Fruit fly (Drosophila melanogaster) whole organism, embryonic: ENCODE measurements around the gene fry.

Experiments used
- Ada2b ChIP-seq: fragments of 200-800 bp; sonication (Bioruptor generic); IDR thresholded peaks from 2 replicates; pipeline ENCODE4 v1.3.6; 2022; ENCODE audit warnings: missing biosample characterization, missing genetic modification characterization
- Aef1 ChIP-seq: fragments of 200-800 bp; sonication (Bioruptor generic); IDR thresholded peaks from 3 replicates; pipeline ENCODE4 v1.3.6; 2022; ENCODE audit warnings: missing biosample characterization, missing genetic modification characterization
- Bdp1 ChIP-seq: fragments of 200-800 bp; sonication (Bioruptor generic); optimal IDR thresholded peaks from 3 replicates; lab custom pipeline; 2016; ENCODE audit warnings: missing biosample characterization, missing genetic modification characterization
- CG10431 ChIP-seq: fragments of 200-800 bp; sonication (Bioruptor generic); optimal IDR thresholded peaks from 3 replicates; lab custom pipeline; 2018; ENCODE audit warnings: missing biosample characterization, mild to moderate bottlenecking, missing genetic modification characterization
- CG10959 ChIP-seq: fragments of 200-800 bp; sonication (Bioruptor generic); IDR thresholded peaks from 2 replicates; pipeline ENCODE4 v1.3.6; 2022; ENCODE audit warnings: missing biosample characterization, missing genetic modification characterization
- CG12219 ChIP-seq: fragments of 200-800 bp; sonication (Bioruptor generic); optimal IDR thresholded peaks from 3 replicates; lab custom pipeline; 2018; ENCODE audit warnings: missing biosample characterization, mild to moderate bottlenecking, missing genetic modification characterization
- CG12769 ChIP-seq: fragments of 200-800 bp; sonication (Bioruptor generic); optimal IDR thresholded peaks from 2 replicates; lab custom pipeline; 2019; ENCODE audit warnings: missing biosample characterization, mild to moderate bottlenecking, missing genetic modification characterization, moderate library complexity
- CG15011 ChIP-seq: fragments of 200-800 bp; sonication (Bioruptor generic); optimal IDR thresholded peaks from 3 replicates; lab custom pipeline; 2018; ENCODE audit warnings: missing biosample characterization, mild to moderate bottlenecking, missing genetic modification characterization
- CG15269 ChIP-seq: fragments of 200-800 bp; sonication (Bioruptor generic); optimal IDR thresholded peaks from 2 replicates; lab custom pipeline; 2018; ENCODE audit warnings: missing biosample characterization, mild to moderate bottlenecking, missing genetic modification characterization, moderate library complexity
- CG18599 ChIP-seq: fragments of 200-800 bp; sonication (Bioruptor generic); optimal IDR thresholded peaks from 3 replicates; lab custom pipeline; 2017; ENCODE audit warnings: missing biosample characterization, missing genetic modification characterization, mild to moderate bottlenecking, moderate library complexity, missing genetic modification reagents
- CG18619 ChIP-seq: fragments of 200-800 bp; sonication (Bioruptor generic); optimal IDR thresholded peaks from 3 replicates; lab custom pipeline; 2017; ENCODE audit warnings: missing biosample characterization, mild to moderate bottlenecking, missing genetic modification characterization
- CG31365 ChIP-seq: fragments of 200-800 bp; sonication (Bioruptor generic); optimal IDR thresholded peaks from 2 replicates; lab custom pipeline; 2018; ENCODE audit warnings: missing biosample characterization, mild to moderate bottlenecking, missing genetic modification characterization
- CG32532 ChIP-seq: fragments of 200-800 bp; sonication (Bioruptor generic); IDR thresholded peaks from 2 replicates; pipeline ENCODE4 v1.3.6; 2022; ENCODE audit warnings: missing biosample characterization, missing genetic modification characterization
- CG3281 ChIP-seq: fragments of 200-800 bp; sonication (Bioruptor generic); optimal IDR thresholded peaks from 3 replicates; lab custom pipeline; 2017; ENCODE audit warnings: missing biosample characterization, mild to moderate bottlenecking, missing genetic modification characterization
- CG4328 ChIP-seq: fragments of 200-800 bp; sonication (Bioruptor generic); optimal IDR thresholded peaks from 3 replicates; lab custom pipeline; 2017; ENCODE audit warnings: missing biosample characterization, missing genetic modification reagents, missing genetic modification characterization
- CG4820 ChIP-seq: fragments of 200-800 bp; sonication (Bioruptor generic); optimal IDR thresholded peaks from 3 replicates; lab custom pipeline; 2016; ENCODE audit warnings: missing biosample characterization, missing genetic modification characterization
- CG6175 ChIP-seq: fragments of 200-800 bp; sonication (Bioruptor generic); IDR thresholded peaks from 3 replicates; pipeline ENCODE4 v1.3.6; 2022; ENCODE audit warnings: missing biosample characterization, missing genetic modification characterization
- CG6272 ChIP-seq: fragments of 200-800 bp; sonication (Bioruptor generic); IDR thresholded peaks from 2 replicates; pipeline ENCODE4 v1.3.6; 2022; ENCODE audit warnings: missing biosample characterization, missing genetic modification characterization
- CG6683 ChIP-seq: fragments of 200-800 bp; sonication (Bioruptor generic); optimal IDR thresholded peaks from 2 replicates; lab custom pipeline; 2017; ENCODE audit warnings: missing biosample characterization, mild to moderate bottlenecking, missing genetic modification characterization, missing genetic modification reagents
- Camta ChIP-seq: fragments of 200-800 bp; sonication (Bioruptor generic); optimal IDR thresholded peaks from 2 replicates; lab custom pipeline; 2016; ENCODE audit warnings: missing biosample characterization, missing genetic modification characterization
- Eip74EF ChIP-seq, 2 experiments: fragments of 200-800 bp in 1 of 2; fragments of >200 bp in 1 of 2; sonication (Bioruptor generic) in 1 of 2; optimal IDR thresholded peaks; 2 replicates each; lab custom pipeline; 2017 to 2019; ENCODE audit warnings: missing biosample characterization in 2 of 2, missing genetic modification characterization in 2 of 2, mild to moderate bottlenecking in 1 of 2, moderate library complexity in 1 of 2
- Gsc ChIP-seq: fragments of 200-800 bp; sonication (Bioruptor generic); IDR thresholded peaks from 2 replicates; pipeline ENCODE4 v1.3.6; 2022; ENCODE audit warnings: missing biosample characterization, missing genetic modification characterization
- HLH54F ChIP-seq: fragments of 200-800 bp; sonication (Bioruptor generic); optimal IDR thresholded peaks from 3 replicates; lab custom pipeline; 2016; ENCODE audit warnings: missing biosample characterization, missing genetic modification characterization
- Hmx ChIP-seq: fragments of 200-800 bp; sonication (Bioruptor generic); optimal IDR thresholded peaks from 2 replicates; lab custom pipeline; 2016; ENCODE audit warnings: missing biosample characterization, missing genetic modification characterization
- Hr3 ChIP-seq: fragments of 200-800 bp; sonication (Bioruptor generic); optimal IDR thresholded peaks from 3 replicates; lab custom pipeline; 2016; ENCODE audit warnings: missing biosample characterization, missing genetic modification characterization
- Kr ChIP-seq: fragments of 200-800 bp; sonication (Bioruptor generic); optimal IDR thresholded peaks from 2 replicates; lab custom pipeline; 2017; ENCODE audit warnings: missing biosample characterization, mild to moderate bottlenecking, missing genetic modification characterization
- Mad ChIP-seq: fragments of 200-800 bp; sonication (Bioruptor generic); optimal IDR thresholded peaks from 2 replicates; lab custom pipeline; 2016; ENCODE audit warnings: missing biosample characterization, missing genetic modification characterization
- Mes4 ChIP-seq: fragments of 200-800 bp; sonication (Bioruptor generic); optimal IDR thresholded peaks from 2 replicates; lab custom pipeline; 2016; ENCODE audit warnings: missing biosample characterization, missing genetic modification characterization
- NC2α ChIP-seq: fragments of 200-800 bp; sonication (Bioruptor generic); optimal IDR thresholded peaks from 2 replicates; lab custom pipeline; 2016; ENCODE audit warnings: missing biosample characterization, missing genetic modification characterization
- Scr ChIP-seq: fragments of 200-800 bp; sonication (Bioruptor generic); IDR thresholded peaks from 2 replicates; pipeline ENCODE4 v1.3.6; 2022; ENCODE audit warnings: missing biosample characterization, missing genetic modification characterization; ENCODE audit not compliant: partially characterized antibody
- Sry-β ChIP-seq: fragments of 200-800 bp; sonication (Bioruptor generic); optimal IDR thresholded peaks from 2 replicates; lab custom pipeline; 2018; ENCODE audit warnings: missing biosample characterization, mild to moderate bottlenecking, missing genetic modification characterization, moderate library complexity
- Taf1 ChIP-seq: fragments of 200-800 bp; sonication (Bioruptor generic); IDR thresholded peaks from 2 replicates; pipeline ENCODE4 v1.3.6; 2022; ENCODE audit warnings: missing biosample characterization, missing genetic modification characterization
- YL-1 ChIP-seq: fragments of 200-800 bp; sonication (Bioruptor generic); optimal IDR thresholded peaks from 3 replicates; lab custom pipeline; 2017; ENCODE audit warnings: missing biosample characterization, mild to moderate bottlenecking, missing genetic modification characterization
- ato ChIP-seq: fragments of 200-800 bp; sonication (Bioruptor generic); IDR thresholded peaks from 2 replicates; pipeline ENCODE4 v1.3.6; 2022; ENCODE audit warnings: missing biosample characterization, missing genetic modification characterization; ENCODE audit not compliant: partially characterized antibody
- en ChIP-seq: fragments of 200-800 bp; sonication (Bioruptor generic); optimal IDR thresholded peaks from 2 replicates; lab custom pipeline; 2016; ENCODE audit warnings: missing biosample characterization, missing genetic modification characterization
- ftz-f1 ChIP-seq: fragments of 200-800 bp; sonication (Bioruptor generic); optimal IDR thresholded peaks from 2 replicates; lab custom pipeline; 2016; ENCODE audit warnings: missing biosample characterization, missing genetic modification characterization
- lab ChIP-seq: fragments of 200-800 bp; sonication (Bioruptor generic); optimal IDR thresholded peaks from 3 replicates; lab custom pipeline; 2017; ENCODE audit warnings: missing biosample characterization, missing genetic modification characterization, mild to moderate bottlenecking, moderate library complexity, missing genetic modification reagents
- mam ChIP-seq: fragments of 200-800 bp; sonication (Bioruptor generic); optimal IDR thresholded peaks from 3 replicates; lab custom pipeline; 2016; ENCODE audit warnings: missing biosample characterization, missing genetic modification characterization
- nerfin-2 ChIP-seq: fragments of 200-800 bp; sonication (Bioruptor generic); IDR thresholded peaks from 2 replicates; pipeline ENCODE4 v1.3.6; 2022; ENCODE audit warnings: missing biosample characterization, missing genetic modification characterization; ENCODE audit not compliant: partially characterized antibody
- pum ChIP-seq: fragments of 200-800 bp; sonication (Bioruptor generic); optimal IDR thresholded peaks from 2 replicates; lab custom pipeline; 2016; ENCODE audit warnings: missing biosample characterization, missing genetic modification characterization
- ro ChIP-seq: fragments of 200-800 bp; sonication (Bioruptor generic); IDR thresholded peaks from 2 replicates; pipeline ENCODE4 v1.3.6; 2022; ENCODE audit warnings: missing biosample characterization, missing genetic modification characterization
- scrt ChIP-seq: fragments of 200-800 bp; sonication (Bioruptor generic); optimal IDR thresholded peaks from 2 replicates; lab custom pipeline; 2018; ENCODE audit warnings: missing biosample characterization, mild to moderate bottlenecking, missing genetic modification characterization, moderate library complexity
- sd ChIP-seq: fragments of 200-800 bp; sonication (Bioruptor generic); optimal IDR thresholded peaks from 3 replicates; lab custom pipeline; 2018; ENCODE audit warnings: missing biosample characterization, mild to moderate bottlenecking, missing genetic modification characterization, moderate library complexity
- sens-2 ChIP-seq: fragments of 200-800 bp; sonication (Bioruptor generic); IDR thresholded peaks from 2 replicates; pipeline ENCODE4 v1.3.6; 2022; ENCODE audit warnings: missing biosample characterization, missing genetic modification characterization
- sim ChIP-seq: fragments of 200-800 bp; sonication (Bioruptor generic); IDR thresholded peaks from 2 replicates; pipeline ENCODE4 v1.3.6; 2022; ENCODE audit warnings: missing biosample characterization, missing genetic modification characterization
- stc ChIP-seq: fragments of 200-800 bp; sonication (Bioruptor generic); IDR thresholded peaks from 2 replicates; pipeline ENCODE4 v1.3.6; 2022; ENCODE audit warnings: missing biosample characterization, missing genetic modification characterization
- stwl ChIP-seq: fragments of 200-800 bp; sonication (Bioruptor generic); optimal IDR thresholded peaks from 3 replicates; lab custom pipeline; 2018; ENCODE audit warnings: missing biosample characterization, mild to moderate bottlenecking, missing genetic modification characterization, moderate library complexity
- tin ChIP-seq: fragments of 200-800 bp; sonication (Bioruptor generic); optimal IDR thresholded peaks from 3 replicates; lab custom pipeline; 2016; ENCODE audit warnings: missing biosample characterization, missing genetic modification characterization
- ttk ChIP-seq: fragments of 200-800 bp; sonication (Bioruptor generic); IDR thresholded peaks from 2 replicates; pipeline ENCODE4 v2.1.2; 2022; ENCODE audit warnings: missing biosample characterization, missing genetic modification characterization
- tx ChIP-seq: fragments of 200-800 bp; sonication (Bioruptor generic); optimal IDR thresholded peaks from 2 replicates; lab custom pipeline; 2016; ENCODE audit warnings: missing biosample characterization, missing genetic modification characterization
- zf30C ChIP-seq: fragments of 200-800 bp; sonication (Bioruptor generic); optimal IDR thresholded peaks from 3 replicates; lab custom pipeline; 2018; ENCODE audit warnings: missing biosample characterization, mild to moderate bottlenecking, missing genetic modification characterization

The fry gene

DNA sequence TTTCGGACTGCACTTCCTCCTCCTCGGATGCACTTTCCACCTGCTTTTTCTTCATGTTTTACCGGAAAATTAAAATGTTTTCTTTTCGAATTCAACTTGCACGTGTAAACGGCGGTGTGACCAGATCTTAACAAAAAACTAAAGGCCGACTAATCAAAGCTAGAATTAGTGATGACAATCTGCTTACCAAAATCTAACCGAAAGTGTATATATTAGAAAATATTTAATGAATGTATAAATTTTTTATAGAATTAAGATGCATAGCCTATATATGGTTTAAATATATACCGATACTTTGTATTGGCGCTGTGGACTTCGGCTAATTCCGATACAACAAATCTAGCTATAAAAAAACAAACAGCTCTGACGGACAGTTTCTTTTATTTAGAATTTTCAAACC lies 40.0 kb upstream of the fry start, which contains the start of the genes CG18178 and CG14174 (continued):
- TF ChIP-seq Eip74EF (GFP tag; optimal IDR thresholded peaks at IDR 0.05; lab: Kevin White, UChicago) (no peak), Ada2b (GFP tag; lab: Robert Waterston, UW) (peak; percentile 33; the same call in 1 of the 2 replicates), zf30C (GFP tag; lab: Kevin White, UChicago) (no peak), CG6683 (GFP tag; lab: Kevin White, UChicago) (no peak), Sry-β (GFP tag; lab: Kevin White, UChicago) (peak; percentile 96), Kr (GFP tag; lab: Kevin White, UChicago) (no peak), CG6175 (no peak), nerfin-2 (GFP tag; lab: Robert Waterston, UW) (no peak), Hmx (GFP tag; lab: Kevin White, UChicago) (no peak), mam (GFP tag; lab: Kevin White, UChicago) (peak; percentile 29), CG4820 (GFP tag; lab: Kevin White, UChicago) (peak; percentile 81), CG4328 (peak; percentile 35), sim (GFP tag; lab: Robert Waterston, UW) (no peak), ato (GFP tag; lab: Robert Waterston, UW) (no peak), sens-2 (GFP tag; lab: Robert Waterston, UW) (no peak), CG31365 (tag; lab: Kevin White, UChicago) (no peak), Aef1 (GFP tag; lab: Robert Waterston, UW) (peak; percentile 65), CG10959 (GFP tag; lab: Robert Waterston, UW) (no peak), sd (tag; lab: Kevin White, UChicago) (no peak), stc (0 out of 2 replicates have a peak, but pooled peaks have one; percentile 35), tx (GFP tag; lab: Kevin White, UChicago) (no peak), CG12219 (GFP tag; lab: Kevin White, UChicago) (peak; percentile 26), Bdp1 (GFP tag; lab: Kevin White, UChicago) (no peak), lab (no peak), pum (no peak), CG6272 (GFP tag; lab: Robert Waterston, UW) (peak; percentile 52; the same call in 1 of the 2 replicates), CG18599 (GFP tag; lab: Kevin White, UChicago) (peak; percentile 73), CG3281 (GFP tag; lab: Kevin White, UChicago) (peak; percentile 70), scrt (GFP tag; lab: Kevin White, UChicago) (no peak), NC2α (GFP tag; lab: Kevin White, UChicago) (no peak), HLH54F (GFP tag; lab: Kevin White, UChicago) (no peak), stwl (tag; lab: Kevin White, UChicago) (peak; percentile 35), Mad (peak; percentile 2), Gsc (GFP tag; lab: Robert Waterston, UW) (no peak), CG18619 (peak; percentile 43), Mes4 (no peak), Scr (GFP tag; lab: Robert Waterston, UW) (peak; percentile 63), YL-1 (GFP tag; lab: Kevin White, UChicago) (peak; percentile 59), CG15269 (tag; lab: Kevin White, UChicago) (peak; percentile 75), en (GFP tag; lab: Kevin White, UChicago) (no peak), CG10431 (GFP tag; lab: Kevin White, UChicago) (peak; percentile 42), CG12769 (tag; lab: Kevin White, UChicago) (no peak), ftz-f1 (GFP tag; lab: Kevin White, UChicago) (no peak), ro (no peak), tin (peak; percentile 72), Hr3 (peak; percentile 66), CG15011 (no peak), CG32532 (peak; percentile 67), Taf1 (GFP tag; lab: Robert Waterston, UW) (peak; percentile 50; the same call in 1 of the 2 replicates), Camta (GFP tag; lab: Kevin White, UChicago) (no peak), ttk (GFP tag; lab: Robert Waterston, UW) (peak; percentile 49; the same call in 1 of the 2 replicates)
